Fruit fly (Drosophila melanogaster) whole organism, wandering third instar larva: Measurements from ENCODE around the gene CG18823.
A peak's percentile ranks its signal among the peaks of the same experiment; 100 is the strongest.

Experiments
- Abd-B ChIP-seq: fragments of >200 bp; optimal IDR thresholded peaks from 2 replicates; lab custom pipeline; 2017; ENCODE audit warnings: missing biosample characterization, missing genetic modification characterization
- CG32264 ChIP-seq: fragments of 200-800 bp; sonication (Bioruptor generic); optimal IDR thresholded peaks from 2 replicates; lab custom pipeline; 2016; ENCODE audit warnings: missing biosample characterization, missing genetic modification characterization
- CG9705 ChIP-seq: fragments of 200-800 bp; sonication (Bioruptor generic); optimal IDR thresholded peaks from 2 replicates; lab custom pipeline; 2018; ENCODE audit warnings: missing biosample characterization, mild to moderate bottlenecking, missing genetic modification characterization
- CrebA ChIP-seq: fragments of 200-800 bp; sonication (Bioruptor generic); optimal IDR thresholded peaks from 2 replicates; lab custom pipeline; 2016; ENCODE audit warnings: missing biosample characterization, mild to moderate bottlenecking, missing genetic modification characterization, borderline replicate concordance
- Dfd ChIP-seq: fragments of >200 bp; optimal IDR thresholded peaks from 2 replicates; lab custom pipeline; 2017; ENCODE audit warnings: missing biosample characterization, missing genetic modification characterization
- Dif ChIP-seq: fragments of 200-275, 200-300 bp; sonication (Bioruptor generic); optimal IDR thresholded peaks from 2 replicates; lab custom pipeline; 2018; ENCODE audit warnings: missing biosample characterization, missing genetic modification characterization; ENCODE audit not compliant: partially characterized antibody
- GATAd ChIP-seq: sonication (Bioruptor generic); optimal IDR thresholded peaks from 2 replicates; lab custom pipeline; 2016; ENCODE audit warnings: missing biosample characterization, missing genetic modification characterization
- HLH106 ChIP-seq: fragments of 200-800 bp; optimal IDR thresholded peaks from 3 replicates; lab custom pipeline; 2019; ENCODE audit warnings: missing biosample characterization, mild to moderate bottlenecking, missing genetic modification characterization, moderate library complexity
- Hnf4 ChIP-seq: fragments of 200-800 bp; sonication (Bioruptor generic); optimal IDR thresholded peaks from 2 replicates; lab custom pipeline; 2016; ENCODE audit warnings: missing biosample characterization, mild to moderate bottlenecking, missing genetic modification characterization
- Hr78 ChIP-seq: fragments of >200 bp; optimal IDR thresholded peaks from 2 replicates; lab custom pipeline; 2017; ENCODE audit warnings: missing biosample characterization, missing genetic modification characterization
- Hr83 ChIP-seq: fragments of 200-300 bp; sonication (Bioruptor generic); optimal IDR thresholded peaks from 2 replicates; lab custom pipeline; 2016; ENCODE audit warnings: missing biosample characterization, mild to moderate bottlenecking, missing genetic modification characterization, moderate library complexity; ENCODE audit not compliant: poor library complexity, severe bottlenecking
- Jra ChIP-seq: sonication (Bioruptor generic); optimal IDR thresholded peaks from 2 replicates; lab custom pipeline; 2016; ENCODE audit warnings: missing biosample characterization, missing genetic modification characterization
- Mio ChIP-seq: sonication (Bioruptor generic); optimal IDR thresholded peaks from 2 replicates; lab custom pipeline; 2016; ENCODE audit warnings: missing biosample characterization, missing genetic modification characterization
- Myc ChIP-seq: fragments of >200 bp; optimal IDR thresholded peaks from 2 replicates; lab custom pipeline; 2017
- N ChIP-seq: fragments of >200 bp; optimal IDR thresholded peaks from 2 replicates; lab custom pipeline; 2018; ENCODE audit warnings: missing biosample characterization, missing external identifiers, missing genetic modification characterization
- OdsH ChIP-seq: fragments of 200-800 bp; sonication (Bioruptor generic); optimal IDR thresholded peaks from 2 replicates; lab custom pipeline; 2016; ENCODE audit warnings: missing biosample characterization, mild to moderate bottlenecking, missing genetic modification characterization
- Rel ChIP-seq, 2 experiments: fragments of 200-800 bp; sonication (Bioruptor generic) in 1 of 2; optimal IDR thresholded peaks; 2 replicates in 1 of 2; 3 replicates in 1 of 2; lab custom pipeline; 2016 to 2019; ENCODE audit warnings: mild to moderate bottlenecking in 2 of 2, missing biosample characterization in 2 of 2, missing genetic modification characterization in 2 of 2, moderate library complexity in 1 of 2
- Sp1 ChIP-seq: fragments of 200-800 bp; sonication (Bioruptor generic); optimal IDR thresholded peaks from 3 replicates; lab custom pipeline; 2019; ENCODE audit warnings: missing biosample characterization, mild to moderate bottlenecking, missing genetic modification characterization, moderate library complexity
- Vsx2 ChIP-seq: fragments of 200-300, 225-300 bp; sonication (Bioruptor generic); optimal IDR thresholded peaks from 2 replicates; lab custom pipeline; 2018; ENCODE audit warnings: missing biosample characterization, missing genetic modification characterization; ENCODE audit not compliant: partially characterized antibody
- br ChIP-seq: fragments of 200-800 bp; sonication (Bioruptor generic); optimal IDR thresholded peaks from 2 replicates; lab custom pipeline; 2016; ENCODE audit warnings: missing biosample characterization, missing genetic modification characterization
- brk ChIP-seq: fragments of 200-800 bp; sonication (Bioruptor generic); optimal IDR thresholded peaks from 2 replicates; lab custom pipeline; 2016; ENCODE audit warnings: missing biosample characterization, mild to moderate bottlenecking, missing genetic modification characterization
- dl ChIP-seq, 2 experiments: fragments of 175-275, 200-275 bp in 1 of 2; fragments of 200-275 bp in 1 of 2; sonication (Bioruptor generic); optimal IDR thresholded peaks; lab custom pipeline; 2018; ENCODE audit warnings: mild to moderate bottlenecking in 2 of 2, missing biosample characterization in 2 of 2, missing genetic modification characterization in 2 of 2, moderate library complexity in 2 of 2; ENCODE audit not compliant: partially characterized antibody in 2 of 2, insufficient read depth in 1 of 2
- ey ChIP-seq: fragments of 200-800 bp; sonication (Bioruptor generic); optimal IDR thresholded peaks from 2 replicates; lab custom pipeline; 2016; ENCODE audit warnings: missing biosample characterization, missing genetic modification characterization
- foxo ChIP-seq, 2 experiments: fragments of 200-800 bp; sonication (Bioruptor generic); optimal IDR thresholded peaks; 2 replicates in 1 of 2; 3 replicates in 1 of 2; lab custom pipeline; 2016 to 2017; ENCODE audit warnings: missing biosample characterization in 2 of 2, missing genetic modification characterization in 2 of 2
- fru ChIP-seq: fragments of 200-800 bp; sonication (Bioruptor generic); optimal IDR thresholded peaks from 3 replicates; lab custom pipeline; 2016; ENCODE audit warnings: missing biosample characterization, mild to moderate bottlenecking, missing genetic modification characterization
- h ChIP-seq: fragments of 200-800 bp; sonication (Bioruptor generic); optimal IDR thresholded peaks from 3 replicates; lab custom pipeline; 2016; ENCODE audit warnings: missing biosample characterization, mild to moderate bottlenecking, missing genetic modification characterization
- lola ChIP-seq: fragments of >200 bp; optimal IDR thresholded peaks from 2 replicates; lab custom pipeline; 2017; ENCODE audit warnings: missing biosample characterization, missing genetic modification characterization
- pan ChIP-seq: fragments of >200 bp; optimal IDR thresholded peaks from 2 replicates; lab custom pipeline; 2017
- psq ChIP-seq: fragments of 200-800 bp; sonication (Bioruptor generic); optimal IDR thresholded peaks from 3 replicates; lab custom pipeline; 2017; ENCODE audit warnings: missing biosample characterization, mild to moderate bottlenecking, missing genetic modification characterization, moderate library complexity
- rgr ChIP-seq: fragments of 200-800 bp; sonication (Bioruptor generic); optimal IDR thresholded peaks from 3 replicates; lab custom pipeline; 2016; ENCODE audit warnings: missing biosample characterization, mild to moderate bottlenecking, missing genetic modification characterization
- sv ChIP-seq: fragments of 200-800 bp; sonication (Bioruptor generic); optimal IDR thresholded peaks from 3 replicates; lab custom pipeline; 2016; ENCODE audit warnings: missing biosample characterization, missing genetic modification characterization
- usp ChIP-seq: fragments of >200 bp; optimal IDR thresholded peaks from 2 replicates; lab custom pipeline; 2017; ENCODE audit warnings: missing biosample characterization, missing genetic modification characterization
- woc ChIP-seq: sonication (Bioruptor generic); optimal IDR thresholded peaks from 2 replicates; lab custom pipeline; 2016; ENCODE audit warnings: missing biosample characterization, mild to moderate bottlenecking, missing genetic modification characterization

CG18823 gene

DNA sequence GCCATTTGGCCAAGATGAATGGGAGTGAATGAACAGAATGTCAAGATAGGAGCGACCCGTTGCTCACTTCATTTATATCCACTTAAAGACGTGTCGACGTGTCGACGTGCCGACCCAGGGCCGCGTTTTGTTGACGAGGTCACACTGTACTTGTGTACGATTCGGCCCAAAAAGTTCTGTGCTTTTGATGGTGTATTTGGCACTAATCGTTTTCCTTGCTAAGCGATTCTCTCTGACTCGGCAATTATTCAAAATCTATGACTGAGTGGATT lies 42.1 kb upstream of the CG18823 start:
- TF ChIP-seq CG32264 = no peak
- TF ChIP-seq usp (GFP tag; lab: Kevin White, UChicago) = no peak
- TF ChIP-seq rgr (GFP tag; lab: Kevin White, UChicago) = no peak
- TF ChIP-seq Vsx2 (GFP tag; lab: Kevin White, UChicago) = no peak
- TF ChIP-seq Dfd (GFP tag; lab: Kevin White, UChicago) = no peak
- no peak for TF ChIP-seq dl (GFP tag; optimal IDR thresholded peaks at IDR 0.05; lab: Kevin White, UChicago; ENCODE audit: insufficient read depth in 1 of 2, partially characterized antibody in 2 of 2)
- no peak for TF ChIP-seq Dif (GFP tag; lab: Kevin White, UChicago)
- no peak for TF ChIP-seq Mio (GFP tag; lab: Kevin White, UChicago)
- no peak for TF ChIP-seq brk (GFP tag; lab: Kevin White, UChicago)
- peak in 1 of 2 experiments; percentile 18 for TF ChIP-seq foxo (GFP tag; optimal IDR thresholded peaks at IDR 0.05; lab: Kevin White, UChicago)
- no peak for TF ChIP-seq Myc (lab: Kevin White, UChicago)
- no peak for TF ChIP-seq OdsH (GFP tag; lab: Kevin White, UChicago)
- peak; percentile 9 for TF ChIP-seq h (GFP tag; lab: Kevin White, UChicago)

dm6 chrX:951800-952199 lies 38.5 kb upstream of the CG18823 start, which contains the start of gene CG3690:
Gene CG3690, minus strand, starts transcription at chrX:951900.
- TF ChIP-seq psq (no peak), Hr78 (GFP tag; lab: Kevin White, UChicago) (no peak), CG9705 (GFP tag; lab: Kevin White, UChicago) (no peak), Jra (GFP tag; lab: Kevin White, UChicago) (no peak), Dif (GFP tag; lab: Kevin White, UChicago) (no peak)

DNA sequence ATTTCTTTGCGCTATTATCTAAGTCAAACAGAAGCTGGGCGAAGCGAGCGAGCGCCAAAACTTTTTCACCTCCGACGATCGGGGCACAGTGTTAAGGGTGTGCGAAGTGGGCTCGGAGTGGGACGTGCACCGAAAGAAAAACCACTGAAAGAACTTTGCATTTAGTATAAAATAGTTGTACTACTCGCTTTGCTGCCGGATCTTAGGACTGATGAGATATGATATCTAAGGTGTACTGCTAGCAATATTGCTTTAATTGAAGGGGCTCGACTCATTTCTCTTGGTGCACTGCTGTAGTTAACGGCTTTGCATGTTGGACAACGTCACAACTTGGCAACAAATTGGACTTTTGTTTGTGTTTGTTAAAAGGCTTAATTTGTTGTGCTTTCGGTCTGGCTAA lies 36.5 kb upstream of the CG18823 start:
- TF ChIP-seq rgr (GFP tag; lab: Kevin White, UChicago) (peak; percentile 13), foxo (GFP tag; optimal IDR thresholded peaks at IDR 0.05; lab: Kevin White, UChicago) (peak in 1 of 2 experiments; percentile 26), N (no peak), h (GFP tag; lab: Kevin White, UChicago) (peak; percentile 8)

dm6 chrX:955873-956272 lies 34.4 kb upstream of the CG18823 start:
- TF ChIP-seq Dfd (GFP tag; lab: Kevin White, UChicago) (no peak), CG9705 (GFP tag; lab: Kevin White, UChicago) (no peak), pan (lab: Kevin White, UChicago) (no peak), Rel (GFP tag; optimal IDR thresholded peaks at IDR 0.05; lab: Kevin White, UChicago) (no peak), Rel (tag; optimal IDR thresholded peaks at IDR 0.05; lab: Kevin White, UChicago) (no peak), Abd-B (GFP tag; lab: Kevin White, UChicago) (no peak), HLH106 (tag; lab: Kevin White, UChicago) (peak; percentile 15), Hr83 (GFP tag; lab: Kevin White, UChicago) (no peak), foxo (GFP tag; optimal IDR thresholded peaks at IDR 0.05; lab: Kevin White, UChicago) (peak in 1 of 2 experiments; percentile 33), CrebA (no peak), brk (GFP tag; lab: Kevin White, UChicago) (no peak), Vsx2 (GFP tag; lab: Kevin White, UChicago) (no peak), usp (GFP tag; lab: Kevin White, UChicago) (no peak), sv (GFP tag; lab: Kevin White, UChicago) (no peak), woc (no peak), Sp1 (no peak), br (GFP tag; lab: Kevin White, UChicago) (no peak), lola (no peak), Jra (GFP tag; lab: Kevin White, UChicago) (no peak), GATAd (GFP tag; lab: Kevin White, UChicago) (no peak), Hnf4 (GFP tag; lab: Kevin White, UChicago) (no peak), ey (GFP tag; lab: Kevin White, UChicago) (peak; percentile 19), h (GFP tag; lab: Kevin White, UChicago) (peak; percentile 19), N (no peak), fru (GFP tag; lab: Kevin White, UChicago) (peak; percentile 10), rgr (GFP tag; lab: Kevin White, UChicago) (peak; percentile 3), Dif (GFP tag; lab: Kevin White, UChicago) (no peak)
